Worm (Caenorhabditis elegans): ENCODE results near the gene T05B4.8.

T05B4.8 gene

DNA sequence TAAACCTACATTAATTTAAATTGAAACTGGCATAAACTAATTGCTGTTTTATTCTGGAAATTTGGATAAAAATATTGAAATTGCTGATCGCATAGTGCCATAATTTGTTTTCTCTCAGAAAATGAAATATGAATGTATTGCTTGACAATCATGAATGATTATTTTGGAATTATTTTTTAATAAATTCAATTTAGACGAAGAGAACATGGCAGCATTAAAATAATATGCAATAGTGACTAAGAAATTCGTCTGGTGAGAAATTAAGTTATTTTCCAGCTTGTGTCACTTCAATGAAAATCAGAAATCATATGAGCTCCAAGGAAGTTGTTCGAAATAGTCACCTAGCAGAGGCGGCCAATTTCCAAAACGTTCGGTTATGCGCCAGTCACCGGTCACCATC, 1.3 kb downstream of the T05B4.8 start, which contains the start of gene srw-133:
srw-133 (minus strand) TSS at position 101 of the 400 bp plus-strand sequence.
- TF ChIP-seq ham-2 (GFP tag; optimal IDR thresholded peaks at IDR 0.05) (no peak), sptf-1 (tag; optimal IDR thresholded peaks at IDR 0.05) (no peak), tbx-8 (GFP tag; optimal IDR thresholded peaks at IDR 0.05) (no peak), unc-120 (tag; optimal IDR thresholded peaks at IDR 0.05; ENCODE audit: poor library complexity, severe bottlenecking) (no peak), bed-3 (GFP tag; optimal IDR thresholded peaks at IDR 0.05) (no peak), pha-4 (tag; optimal IDR thresholded peaks at IDR 0.05) (no peak), sem-2 (GFP tag; optimal IDR thresholded peaks at IDR 0.05) (no peak), hlh-1 (tag; optimal IDR thresholded peaks at IDR 0.05) (no peak), unc-39 (tag; optimal IDR thresholded peaks at IDR 0.05) (no peak), mab-5 (tag; optimal IDR thresholded peaks at IDR 0.05) (no peak), ceh-43 (GFP tag; optimal IDR thresholded peaks at IDR 0.05) (no peak), lin-13 (tag; optimal IDR thresholded peaks at IDR 0.05) (no peak), lsy-2 (tag; optimal IDR thresholded peaks at IDR 0.05) (no peak), elt-3 (tag; optimal IDR thresholded peaks at IDR 0.05) (no peak), blmp-1 (tag; optimal IDR thresholded peaks at IDR 0.05) (no peak), mls-2 (tag; optimal IDR thresholded peaks at IDR 0.05) (no peak), zip-8 (tag; optimal IDR thresholded peaks at IDR 0.05) (no peak), unc-62 (GFP tag; optimal IDR thresholded peaks at IDR 0.05) (no peak)

DNA sequence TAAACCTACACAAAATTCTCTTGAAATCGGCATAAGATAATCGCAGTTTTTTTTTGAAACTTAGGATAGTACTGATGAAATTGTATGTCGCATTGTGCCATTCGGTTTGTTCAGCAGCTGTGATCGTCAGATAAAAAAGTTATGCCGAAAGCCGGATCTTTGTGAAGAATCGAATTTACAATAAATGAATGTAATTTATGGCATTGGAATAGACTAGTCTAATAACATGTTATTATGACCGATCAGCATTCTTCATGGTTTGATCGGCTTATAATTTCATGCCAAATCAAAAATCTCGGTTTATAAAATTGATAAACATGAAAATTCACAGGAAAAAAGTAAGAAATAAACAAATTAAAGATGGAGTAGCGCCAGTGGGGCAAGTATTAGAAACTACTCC, 3.5 kb downstream of the T05B4.8 start, which contains the start of gene srw-134:
srw-134 (minus strand) TSS at position 101 of the 400 bp plus-strand sequence.
- TF ChIP-seq elt-3 (tag; optimal IDR thresholded peaks at IDR 0.05) (no peak), nhr-12 (tag; optimal IDR thresholded peaks at IDR 0.05) (no peak), ceh-43 (GFP tag; optimal IDR thresholded peaks at IDR 0.05) (no peak), zip-8 (tag; optimal IDR thresholded peaks at IDR 0.05) (no peak), nhr-76 (tag; optimal IDR thresholded peaks at IDR 0.05) (no peak), ham-2 (GFP tag; optimal IDR thresholded peaks at IDR 0.05) (no peak), bed-3 (GFP tag; optimal IDR thresholded peaks at IDR 0.05) (no peak), unc-120 (tag; optimal IDR thresholded peaks at IDR 0.05; ENCODE audit: poor library complexity, severe bottlenecking) (no peak), drap-1 (GFP tag; optimal IDR thresholded peaks at IDR 0.05) (no peak)

- TF ChIP-seq flh-1 (GFP tag; optimal IDR thresholded peaks at IDR 0.05) = no peak
- no peak for TF ChIP-seq unc-120 (tag; optimal IDR thresholded peaks at IDR 0.05; ENCODE audit: poor library complexity, severe bottlenecking)
- TF ChIP-seq nhr-28 (tag; optimal IDR thresholded peaks at IDR 0.05) = no peak
- no peak for TF ChIP-seq ztf-11 (tag; optimal IDR thresholded peaks at IDR 0.05)
- no peak for TF ChIP-seq ham-2 (GFP tag; optimal IDR thresholded peaks at IDR 0.05)
- TF ChIP-seq ceh-43 (GFP tag; optimal IDR thresholded peaks at IDR 0.05) = no peak
- no peak for TF ChIP-seq mls-2 (tag; optimal IDR thresholded peaks at IDR 0.05)
- no peak for TF ChIP-seq drap-1 (GFP tag; optimal IDR thresholded peaks at IDR 0.05)
- TF ChIP-seq bed-3 (GFP tag; optimal IDR thresholded peaks at IDR 0.05) = no peak
- TF ChIP-seq zip-8 (tag; optimal IDR thresholded peaks at IDR 0.05) = no peak
- no peak for TF ChIP-seq unc-39 (tag; optimal IDR thresholded peaks at IDR 0.05)
- TF ChIP-seq nhr-237 (tag; optimal IDR thresholded peaks at IDR 0.05) = no peak
- TF ChIP-seq ceh-83 (GFP tag; optimal IDR thresholded peaks at IDR 0.05) = no peak
- TF ChIP-seq lin-13 (tag; optimal IDR thresholded peaks at IDR 0.05) = no peak
Observed at ce11 chrV:4109873-4110272, 6.1 kb downstream of the T05B4.8 start, which contains the start of gene clc-18. Gene clc-18 (minus strand): TSS chrV:4109973.

DNA sequence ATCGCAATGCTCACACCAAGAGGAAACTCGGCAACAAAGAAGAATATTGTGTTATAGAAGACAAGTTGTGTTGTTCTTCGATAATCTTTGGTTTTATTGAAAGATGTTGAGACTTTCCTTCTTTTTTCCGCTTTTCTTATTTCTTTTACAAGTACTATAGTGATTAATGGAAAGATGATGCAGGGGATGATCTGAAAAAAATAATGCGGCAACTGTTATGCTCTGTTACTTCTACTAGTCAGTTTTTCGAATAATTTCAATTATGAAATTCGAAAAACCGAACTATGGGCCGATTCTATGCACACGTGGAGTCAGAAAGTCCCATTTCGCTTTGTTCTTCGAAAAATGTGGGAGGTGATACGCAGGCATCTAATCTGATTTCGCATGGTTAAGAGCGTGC, 9.3 kb downstream of the T05B4.8 start:
- no peak for TF ChIP-seq sptf-1 (tag; optimal IDR thresholded peaks at IDR 0.05)
- TF ChIP-seq lsy-2 (tag; optimal IDR thresholded peaks at IDR 0.05) = no peak
- TF ChIP-seq sem-2 (GFP tag; optimal IDR thresholded peaks at IDR 0.05) = no peak
- TF ChIP-seq ceh-83 (GFP tag; optimal IDR thresholded peaks at IDR 0.05) = no peak

DNA sequence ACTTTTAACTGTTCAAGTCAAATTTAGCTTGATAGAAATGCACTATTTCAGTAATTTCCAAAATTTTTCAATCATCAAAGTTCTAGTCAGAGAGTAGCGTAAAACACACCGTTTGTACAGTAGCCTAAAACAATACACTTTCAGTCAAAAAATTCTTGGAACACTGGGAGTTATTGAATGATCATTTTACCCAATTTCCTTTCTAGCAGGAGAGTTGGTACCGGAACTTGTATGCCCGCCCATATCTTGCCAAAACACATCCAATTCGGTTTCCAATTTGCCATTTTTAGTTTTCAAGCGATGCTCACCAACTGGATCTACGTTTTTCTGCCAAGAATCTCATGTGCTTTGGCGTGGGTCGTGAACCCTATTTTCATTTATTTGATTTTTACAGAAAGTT, 11.7 kb downstream of the T05B4.8 start, which contains the start of gene srj-39:
srj-39 (plus strand) TSS at position 301 of the 400 bp plus-strand sequence.
- no peak for TF ChIP-seq ces-1 (GFP tag; optimal IDR thresholded peaks at IDR 0.05)
- TF ChIP-seq ztf-11 (tag; optimal IDR thresholded peaks at IDR 0.05) = no peak
- no peak for TF ChIP-seq pha-4 (tag; optimal IDR thresholded peaks at IDR 0.05)
- no peak for TF ChIP-seq sptf-1 (tag; optimal IDR thresholded peaks at IDR 0.05)
- TF ChIP-seq lin-32 (GFP tag; optimal IDR thresholded peaks at IDR 0.05) = no peak
- TF ChIP-seq lsy-2 (tag; optimal IDR thresholded peaks at IDR 0.05) = no peak
- TF ChIP-seq unc-39 (tag; optimal IDR thresholded peaks at IDR 0.05) = no peak

ce11 chrV:4101567-4101966, 14.4 kb downstream of the T05B4.8 start, which contains the start of gene srj-40:
Gene srj-40 (plus strand): TSS chrV:4101867.
- TF ChIP-seq mls-2 (tag; optimal IDR thresholded peaks at IDR 0.05) = no peak
- no peak for TF ChIP-seq elt-1 (tag; optimal IDR thresholded peaks at IDR 0.05; ENCODE audit: borderline replicate concordance, insufficient read depth)
- TF ChIP-seq ham-2 (GFP tag; optimal IDR thresholded peaks at IDR 0.05) = no peak
- TF ChIP-seq lin-13 (tag; optimal IDR thresholded peaks at IDR 0.05) = no peak
